Worm (Caenorhabditis elegans): ENCODE data around the gene gpa-17.

ce11 chrIII:2571447-2571846 lies 14.9 kb upstream of the gpa-17 start, which contains the start of gene Y54F10AR.2:
- TF ChIP-seq ets-5 (GFP tag; IDR thresholded peaks at IDR 0.05): no peak
- TF ChIP-seq aha-1 (tag; optimal IDR thresholded peaks at IDR 0.05): no peak
- no peak for TF ChIP-seq nhr-71 (tag; optimal IDR thresholded peaks at IDR 0.05)
- TF ChIP-seq elt-3 (tag; optimal IDR thresholded peaks at IDR 0.05): no peak
- no peak for TF ChIP-seq unc-62 (GFP tag; optimal IDR thresholded peaks at IDR 0.05)
- TF ChIP-seq skn-1 (tag; optimal IDR thresholded peaks at IDR 0.05): no peak
- TF ChIP-seq aly-2 (tag; optimal IDR thresholded peaks at IDR 0.05): no peak
- no peak for TF ChIP-seq dpl-1 (GFP tag; optimal IDR thresholded peaks at IDR 0.05)
- no peak for TF ChIP-seq sup-37 (GFP tag; optimal IDR thresholded peaks at IDR 0.05)
- TF ChIP-seq fos-1 (tag; optimal IDR thresholded peaks at IDR 0.05): no peak
- TF ChIP-seq nhr-237 (tag; optimal IDR thresholded peaks at IDR 0.05): no peak
- TF ChIP-seq sox-4 (tag; optimal IDR thresholded peaks at IDR 0.05): no peak
- TF ChIP-seq grh-1 (GFP tag; IDR thresholded peaks at IDR 0.05): no peak

Measured in whole organism, L1 larva.